Worm (Caenorhabditis elegans): ENCODE measurements around the gene msp-79.
"Not testable (repeated sequence)": the region's sequence is repeated elsewhere in the genome, so short reads cannot be mapped to it uniquely, and the experiment has no call there.

Gene msp-79

ce11 chrIV:9773441-9773840 lies 6.5 kb upstream of the msp-79 start:
- TF ChIP-seq pqm-1 (tag; optimal IDR thresholded peaks at IDR 0.05) (no peak), ama-1 (optimal IDR thresholded peaks at IDR 0.05) (peak; percentile 88), ets-4 (tag; optimal IDR thresholded peaks at IDR 0.05) (no peak), ceh-34 (tag; optimal IDR thresholded peaks at IDR 0.05) (peak; percentile 35), ref-2 (tag; optimal IDR thresholded peaks at IDR 0.05) (no peak), rnt-1 (tag; optimal IDR thresholded peaks at IDR 0.05) (no peak), sox-2 (GFP tag; IDR thresholded peaks at IDR 0.05) (peak; percentile 15; the same call in 1 of the 2 replicates), zip-5 (tag; optimal IDR thresholded peaks at IDR 0.05) (no peak), pha-2 (tag; optimal IDR thresholded peaks at IDR 0.05) (peak; percentile 3), C08G9.2 (tag; optimal IDR thresholded peaks at IDR 0.05) (no peak)

- TF ChIP-seq ref-2 (tag; optimal IDR thresholded peaks at IDR 0.05) (peak; percentile 47), ama-1 (optimal IDR thresholded peaks at IDR 0.05) (peak; percentile 58), nfya-1 (tag; optimal IDR thresholded peaks at IDR 0.05) (peak; percentile 58), tbx-2 (tag; optimal IDR thresholded peaks at IDR 0.05) (peak; percentile 31), elt-2 (tag; optimal IDR thresholded peaks at IDR 0.05) (no peak), Y22D7AL.16 (tag; optimal IDR thresholded peaks at IDR 0.05) (no peak), ceh-31 (tag; optimal IDR thresholded peaks at IDR 0.05) (peak; percentile 53), npax-4 (tag; optimal IDR thresholded peaks at IDR 0.05) (no peak), unc-55 (GFP tag; optimal IDR thresholded peaks at IDR 0.05) (peak; percentile 52)
Observed at ce11 chrIV:9772096-9772720, 5.3 kb upstream of the msp-79 start, which contains the start of gene cav-1. Gene cav-1 (plus strand): TSS chrIV:9772510.

ce11 chrIV:9770798-9771197 lies 3.8 kb upstream of the msp-79 start:
- TF ChIP-seq odd-2 (tag; optimal IDR thresholded peaks at IDR 0.05) (no peak), K02D7.2 (tag; optimal IDR thresholded peaks at IDR 0.05) (no peak), unc-55 (GFP tag; optimal IDR thresholded peaks at IDR 0.05) (peak; percentile 98), ceh-22 (tag; optimal IDR thresholded peaks at IDR 0.05) (no peak), ceh-31 (tag; optimal IDR thresholded peaks at IDR 0.05) (peak; percentile 9), pqm-1 (tag; optimal IDR thresholded peaks at IDR 0.05) (no peak), ceh-2 (tag; optimal IDR thresholded peaks at IDR 0.05) (no peak), ceh-19 (GFP tag; optimal IDR thresholded peaks at IDR 0.05) (no peak), rnt-1 (tag; optimal IDR thresholded peaks at IDR 0.05) (no peak), nhr-11 (tag; optimal IDR thresholded peaks at IDR 0.05) (no peak), fkh-10 (GFP tag; optimal IDR thresholded peaks at IDR 0.05) (no peak), ceh-6 (GFP tag; optimal IDR thresholded peaks at IDR 0.05) (no peak), ztf-16 (tag; optimal IDR thresholded peaks at IDR 0.05) (no peak), hlh-13 (GFP tag; optimal IDR thresholded peaks at IDR 0.05) (no peak), tbx-2 (tag; optimal IDR thresholded peaks at IDR 0.05) (peak; percentile 62), ref-2 (tag; optimal IDR thresholded peaks at IDR 0.05) (peak; percentile 20), pha-4 (tag; optimal IDR thresholded peaks at IDR 0.05) (no peak), syd-9 (tag; optimal IDR thresholded peaks at IDR 0.05) (no peak), pat-9 (tag; optimal IDR thresholded peaks at IDR 0.05) (no peak), ceh-30 (tag; optimal IDR thresholded peaks at IDR 0.05) (no peak), npax-4 (tag; optimal IDR thresholded peaks at IDR 0.05) (no peak), pax-1 (tag; optimal IDR thresholded peaks at IDR 0.05) (no peak), madf-2 (tag; optimal IDR thresholded peaks at IDR 0.05) (no peak)

- TF ChIP-seq hlh-15, lim-6, ref-2 (tag; optimal IDR thresholded peaks at IDR 0.05): not testable (repeated sequence)
Observed at ce11 chrIV:9769746-9770145, 2.8 kb upstream of the msp-79 start, which contains the start of gene msp-78. Gene msp-78 (plus strand): TSS chrIV:9770046.

ce11 chrIV:9766250-9766649 lies 704 bp downstream of the msp-79 start, which contains the start of gene ssp-36:
Gene ssp-36 (minus strand): TSS chrIV:9766350.
- TF ChIP-seq ahr-1 (tag; optimal IDR thresholded peaks at IDR 0.05) (no peak), pha-4 (tag; optimal IDR thresholded peaks at IDR 0.05) (no peak), ceh-45 (GFP tag; IDR thresholded peaks at IDR 0.05) (no peak), pat-9 (tag; optimal IDR thresholded peaks at IDR 0.05) (no peak), fkh-10 (GFP tag; optimal IDR thresholded peaks at IDR 0.05) (no peak), fax-1 (tag; optimal IDR thresholded peaks at IDR 0.05) (no peak), unc-86 (tag; optimal IDR thresholded peaks at IDR 0.05) (no peak), npax-4 (tag; optimal IDR thresholded peaks at IDR 0.05) (no peak), lim-6 (tag; optimal IDR thresholded peaks at IDR 0.05) (no peak), K02D7.2 (tag; optimal IDR thresholded peaks at IDR 0.05) (no peak), elt-2 (tag; optimal IDR thresholded peaks at IDR 0.05) (no peak), K09A11.1 (tag; optimal IDR thresholded peaks at IDR 0.05; ENCODE audit: insufficient read depth) (no peak), hlh-13 (GFP tag; optimal IDR thresholded peaks at IDR 0.05) (no peak), ceh-22 (tag; optimal IDR thresholded peaks at IDR 0.05) (no peak), hlh-30 (tag; optimal IDR thresholded peaks at IDR 0.05; ENCODE audit: insufficient read depth) (no peak), ets-4 (tag; optimal IDR thresholded peaks at IDR 0.05) (no peak), hlh-15 (tag; optimal IDR thresholded peaks at IDR 0.05) (no peak), ceh-30 (tag; optimal IDR thresholded peaks at IDR 0.05) (no peak), ttx-3 (tag; optimal IDR thresholded peaks at IDR 0.05) (no peak), pha-2 (tag; optimal IDR thresholded peaks at IDR 0.05) (no peak)
